Worm (Caenorhabditis elegans) whole organism, L4 larva: Measurements from ENCODE around the gene nhr-280.

Source experiments
- T20F7.1 ChIP-seq: fragments of 200-800 bp; sonication (Bioruptor generic); optimal IDR thresholded peaks from 2 replicates; lab custom pipeline; 2018; ENCODE audit warnings: mild to moderate bottlenecking, missing genetic modification characterization, missing compliant biosample characterization
- ZK546.5 ChIP-seq, 2 experiments: sonication (generic microtip); optimal IDR thresholded peaks; 2 replicates each; lab custom pipeline; 2017; ENCODE audit warnings: missing biosample characterization in 2 of 2, missing genetic modification characterization in 2 of 2
- dve-1 ChIP-seq: sonication (generic microtip); optimal IDR thresholded peaks from 2 replicates; lab custom pipeline; 2017; ENCODE audit warnings: antibody characterized with exemption, mild to moderate bottlenecking, missing genetic modification characterization, missing compliant biosample characterization; ENCODE audit not compliant: insufficient read depth
- nhr-25 ChIP-seq: sonication (generic microtip); optimal IDR thresholded peaks from 2 replicates; lab custom pipeline; 2017; ENCODE audit warnings: missing genetic modification characterization, mild to moderate bottlenecking, missing compliant biosample characterization, antibody characterized with exemption, moderate library complexity, borderline replicate concordance; ENCODE audit not compliant: insufficient read depth
- unc-39 ChIP-seq: sonication (generic microtip); optimal IDR thresholded peaks from 2 replicates; lab custom pipeline; 2017; ENCODE audit warnings: missing biosample characterization, missing genetic modification characterization

ce11 chrIII:178126-178525 is 47.6 kb upstream of the nhr-280 start:
- TF ChIP-seq nhr-25 (tag; lab: Kevin White, UChicago) (no peak), ZK546.5 (tag; optimal IDR thresholded peaks at IDR 0.05; lab: Kevin White, UChicago) (no peak), dve-1 (tag; lab: Kevin White, UChicago) (no peak), unc-39 (tag; lab: Kevin White, UChicago) (no peak), T20F7.1 (GFP tag; lab: Kevin White, UChicago) (no peak)
